Fruit fly (Drosophila melanogaster): ENCODE results near the gene CG8176.

CG8176 gene

DNA sequence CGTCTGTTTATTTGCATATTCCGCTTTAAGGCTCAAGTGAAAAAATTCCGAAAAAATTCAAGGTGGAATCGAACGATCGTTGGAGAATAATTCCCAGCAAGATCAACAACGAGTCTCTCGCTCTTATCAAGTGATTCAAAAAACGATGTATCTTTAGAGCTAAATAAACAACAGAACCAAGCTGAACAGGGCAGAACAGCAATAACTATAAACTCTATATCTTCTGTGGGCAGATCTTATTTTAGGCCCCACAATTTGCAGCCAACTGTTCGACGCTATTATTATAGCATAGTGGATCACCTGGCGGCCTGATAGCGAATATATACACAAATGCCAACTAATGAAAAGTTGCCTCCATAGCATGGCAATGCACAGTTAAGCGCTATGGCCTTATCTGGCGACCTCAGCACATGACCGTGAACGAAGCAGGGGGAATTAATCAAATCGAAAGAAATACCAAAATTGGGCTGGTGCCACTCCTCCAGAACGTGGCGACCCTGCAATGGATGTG, 13.6 kb downstream of the CG8176 start:
- TF ChIP-seq usp (GFP tag; optimal IDR thresholded peaks at IDR 0.05) (no peak), EcR (GFP tag; optimal IDR thresholded peaks at IDR 0.05) (no peak), pan (optimal IDR thresholded peaks at IDR 0.05) (no peak)

DNA sequence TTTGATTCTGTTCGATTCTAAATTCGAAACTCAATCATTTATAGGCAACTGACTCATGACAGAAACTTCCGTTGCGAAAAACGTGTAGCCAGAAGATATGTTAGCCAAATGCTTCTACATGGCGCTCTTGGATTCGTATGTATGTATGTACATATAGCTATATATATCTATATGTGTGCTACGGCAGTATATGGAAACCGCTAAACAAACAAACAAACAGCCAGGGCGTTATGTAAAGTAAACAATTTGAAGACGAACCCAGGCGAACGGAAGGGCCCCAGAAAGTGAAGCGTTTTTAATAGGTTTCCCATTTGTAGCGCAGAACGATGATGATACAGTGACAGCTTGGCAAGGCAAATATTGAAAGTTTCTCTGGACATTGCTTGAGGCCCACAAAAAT, 14.1 kb downstream of the CG8176 start:
- TF ChIP-seq EcR (GFP tag; optimal IDR thresholded peaks at IDR 0.05) (no peak), CG8478 (optimal IDR thresholded peaks at IDR 0.05) (no peak), pan (optimal IDR thresholded peaks at IDR 0.05) (no peak), psq (optimal IDR thresholded peaks at IDR 0.05) (no peak), Dll (optimal IDR thresholded peaks at IDR 0.05) (no peak), usp (GFP tag; optimal IDR thresholded peaks at IDR 0.05) (no peak)

DNA sequence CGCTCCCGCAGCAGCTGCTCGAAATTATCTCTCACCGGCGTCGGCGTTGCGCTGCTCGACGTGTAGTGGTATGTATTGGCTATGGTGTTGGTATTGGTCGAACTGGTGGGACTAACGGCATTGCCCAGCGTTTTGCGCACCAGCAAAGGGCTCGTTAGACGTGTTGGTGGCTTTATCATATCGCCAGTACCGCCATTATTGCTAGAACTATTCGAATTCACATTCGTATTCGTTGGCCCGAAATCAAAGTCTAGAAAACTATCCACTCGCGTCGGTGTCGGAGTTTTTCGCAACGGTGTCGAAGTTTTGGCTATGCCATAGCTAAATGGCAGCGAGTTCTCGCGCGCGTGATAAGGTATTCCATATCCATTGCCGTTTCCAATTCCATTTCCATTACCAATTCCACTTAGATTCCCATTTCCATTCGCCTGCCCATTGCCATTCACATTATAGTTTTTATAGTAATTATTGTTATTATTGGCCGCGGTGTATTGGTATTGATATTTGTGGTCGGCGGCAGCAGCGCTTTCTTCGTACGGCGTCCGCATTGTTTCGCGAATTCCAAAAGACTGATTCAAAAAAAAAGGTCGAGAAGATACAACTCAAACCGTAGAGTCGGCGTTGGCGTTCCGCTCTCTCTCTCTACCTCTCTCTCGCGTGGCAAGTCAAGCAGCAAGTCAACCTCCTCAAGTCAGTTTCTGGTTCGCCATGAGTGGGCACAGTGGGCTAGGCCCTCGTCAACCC, 16.8 kb downstream of the CG8176 start, which contains the start of gene by:
by (minus strand) TSS at position 575 of the 744 bp plus-strand sequence.
- TF ChIP-seq Dll (optimal IDR thresholded peaks at IDR 0.05): peak; percentile 73
- no peak for TF ChIP-seq CG8478 (optimal IDR thresholded peaks at IDR 0.05)

DNA sequence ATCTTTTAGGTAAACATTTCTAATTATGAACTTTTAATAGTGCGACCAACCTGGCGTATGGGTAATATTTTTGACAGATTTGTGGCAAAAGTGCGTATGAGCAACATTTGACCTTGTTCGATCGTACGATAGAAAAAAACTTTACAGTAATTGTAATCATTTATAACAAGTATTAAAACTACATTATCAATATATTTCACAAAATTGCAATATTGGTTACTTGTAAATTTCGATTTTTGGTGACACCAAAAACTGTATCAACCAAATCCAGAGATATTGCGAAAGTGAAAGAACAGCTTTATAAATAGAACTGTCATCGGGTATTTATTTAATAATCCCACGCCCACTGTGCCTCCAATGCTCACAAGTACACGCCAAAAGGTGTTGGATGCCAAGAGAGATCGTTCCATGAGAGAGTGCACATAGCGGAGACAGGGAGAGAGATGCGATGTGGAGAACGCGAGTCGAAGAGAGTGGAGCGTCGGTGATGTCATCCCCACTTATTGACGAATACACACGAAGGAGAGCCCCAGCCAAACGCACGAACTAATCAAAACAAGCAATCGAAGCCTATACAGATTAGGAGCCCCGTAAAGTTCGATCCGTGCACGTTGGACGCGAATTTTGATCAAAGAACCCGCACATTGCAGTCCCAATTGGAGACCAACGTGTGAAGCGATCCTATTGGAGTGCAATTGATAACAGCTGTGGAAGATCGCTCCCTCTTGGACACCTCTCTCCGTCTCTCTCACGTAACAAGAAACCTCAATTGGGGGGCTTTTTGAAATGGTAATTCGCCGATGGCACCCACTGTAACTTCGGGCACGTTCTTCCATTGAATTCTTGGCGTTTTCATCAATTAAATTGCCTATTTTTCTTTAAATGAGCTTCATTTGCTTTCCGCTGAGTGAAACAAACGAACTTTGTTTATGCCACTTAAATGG, 17.6 kb downstream of the CG8176 start:
- TF ChIP-seq Dll (optimal IDR thresholded peaks at IDR 0.05): peak; percentile 91
- TF ChIP-seq psq (optimal IDR thresholded peaks at IDR 0.05): no peak

DNA sequence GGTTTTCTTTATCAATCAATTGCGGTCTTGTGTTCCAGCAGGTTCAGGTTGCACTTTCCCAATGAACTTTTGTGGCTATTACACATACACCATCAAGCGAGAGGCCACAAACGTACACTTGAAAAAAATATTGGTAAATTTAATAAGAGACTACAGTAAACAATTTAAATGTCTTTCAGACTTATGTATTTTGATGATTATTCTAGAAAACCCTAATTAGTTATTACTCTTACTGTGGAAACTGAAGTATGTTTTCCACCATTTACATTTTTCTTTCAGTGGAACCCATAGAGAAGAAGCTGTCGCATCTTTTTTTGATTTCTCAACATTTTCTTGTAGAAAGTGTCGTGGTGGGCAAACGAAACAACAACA, 18.3 kb downstream of the CG8176 start:
- TF ChIP-seq pan (optimal IDR thresholded peaks at IDR 0.05) (no peak), Dll (optimal IDR thresholded peaks at IDR 0.05) (no peak), CG8478 (optimal IDR thresholded peaks at IDR 0.05) (no peak), usp (GFP tag; optimal IDR thresholded peaks at IDR 0.05) (no peak), EcR (GFP tag; optimal IDR thresholded peaks at IDR 0.05) (no peak), psq (optimal IDR thresholded peaks at IDR 0.05) (no peak)

DNA sequence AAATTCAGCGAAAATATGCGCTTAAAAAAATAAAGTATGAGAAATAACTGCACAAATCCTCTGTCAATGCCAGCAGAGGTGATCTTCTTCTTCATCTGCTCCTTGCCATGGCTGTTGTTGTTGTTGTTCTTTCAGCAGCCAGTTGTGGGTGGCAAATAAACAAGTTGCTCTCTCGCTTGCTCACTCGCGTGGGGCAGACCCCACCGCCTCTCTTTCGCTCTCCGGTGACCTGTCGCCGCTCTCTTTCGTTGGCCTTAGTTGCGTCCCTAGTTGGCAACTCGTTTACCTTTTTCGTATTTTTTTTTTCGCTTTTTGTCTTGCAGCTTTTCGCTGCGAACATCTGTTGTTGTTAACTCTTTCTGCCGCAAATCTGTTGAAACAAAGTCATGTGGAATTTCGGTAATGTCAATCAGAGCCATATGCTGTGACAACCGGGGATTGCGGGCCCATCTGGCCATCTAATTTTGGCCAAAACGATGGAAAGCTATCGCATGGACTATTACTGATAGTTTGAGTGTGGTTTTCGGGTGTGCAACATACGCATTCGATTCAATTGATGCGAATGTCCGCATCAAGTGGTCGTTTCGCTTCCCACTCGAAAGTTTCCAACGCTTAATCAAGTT, 18.9 kb downstream of the CG8176 start:
- TF ChIP-seq EcR (GFP tag; optimal IDR thresholded peaks at IDR 0.05): no peak
- TF ChIP-seq usp (GFP tag; optimal IDR thresholded peaks at IDR 0.05): no peak
- no peak for TF ChIP-seq Dll (optimal IDR thresholded peaks at IDR 0.05)
- no peak for TF ChIP-seq psq (optimal IDR thresholded peaks at IDR 0.05)
- TF ChIP-seq pan (optimal IDR thresholded peaks at IDR 0.05): no peak
- no peak for TF ChIP-seq CG8478 (optimal IDR thresholded peaks at IDR 0.05)

DNA sequence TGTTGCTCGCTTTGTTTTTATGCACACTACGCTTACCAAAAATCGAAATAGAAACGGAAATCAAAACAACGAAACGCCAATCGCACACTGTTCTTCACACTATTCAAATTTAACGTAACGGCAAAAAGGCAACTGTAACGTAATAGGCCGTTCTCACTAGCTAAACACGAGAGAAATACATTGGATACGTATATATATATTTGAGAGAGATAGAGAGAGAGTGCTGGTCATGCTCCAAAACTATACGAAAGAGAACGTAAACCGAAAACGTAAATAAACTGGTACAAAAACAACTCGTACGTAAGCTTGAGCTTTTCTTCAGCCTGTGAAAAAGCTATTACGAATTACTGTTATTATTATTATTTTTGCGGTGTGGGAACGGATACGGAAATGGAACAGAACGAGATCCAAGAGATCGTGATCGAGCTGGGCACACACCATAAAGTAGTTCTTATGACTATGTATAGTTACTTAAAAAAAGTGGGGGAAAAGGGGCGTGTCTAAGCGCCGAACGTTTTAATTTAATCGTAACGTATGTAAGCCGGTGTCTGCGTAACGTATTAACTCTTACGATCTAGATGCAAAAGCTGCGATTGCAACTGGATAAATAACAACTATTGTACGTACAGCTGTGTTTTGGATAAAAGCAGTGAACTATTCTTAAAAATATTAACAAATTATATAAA, 27.8 kb downstream of the CG8176 start:
- TF ChIP-seq psq (optimal IDR thresholded peaks at IDR 0.05): no peak
- no peak for TF ChIP-seq EcR (GFP tag; optimal IDR thresholded peaks at IDR 0.05)

DNA sequence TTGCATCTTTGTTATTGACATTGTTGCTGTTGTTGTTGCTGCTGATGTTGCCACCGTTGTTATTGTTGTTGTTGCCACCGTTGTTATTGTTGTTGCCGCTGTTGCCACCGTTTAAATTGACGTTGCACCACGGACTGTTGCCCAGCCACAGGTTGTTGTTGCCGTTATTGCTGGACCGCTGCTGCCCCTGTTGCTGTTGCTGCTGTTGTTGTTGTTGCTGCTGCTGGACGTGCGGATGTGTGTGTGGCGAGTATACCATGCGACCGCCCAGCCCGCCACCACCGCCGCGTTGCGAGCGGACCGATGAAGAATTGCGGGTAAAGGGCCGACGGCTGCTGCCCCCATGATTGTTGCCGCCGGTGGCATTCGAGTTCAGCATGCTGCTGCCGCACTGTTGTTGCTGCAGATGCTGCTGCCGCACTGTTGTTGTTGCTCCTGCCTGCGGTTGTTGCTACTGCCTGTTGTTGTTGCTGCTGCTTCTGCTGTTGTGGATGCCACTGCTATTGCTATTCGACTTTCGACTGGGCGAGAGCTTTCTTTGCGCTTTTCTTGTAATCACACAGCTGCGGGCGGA, 31.1 kb downstream of the CG8176 start:
- TF ChIP-seq CG8478 (optimal IDR thresholded peaks at IDR 0.05): no peak
- TF ChIP-seq usp (GFP tag; optimal IDR thresholded peaks at IDR 0.05): no peak
- TF ChIP-seq Dll (optimal IDR thresholded peaks at IDR 0.05): no peak
- no peak for TF ChIP-seq EcR (GFP tag; optimal IDR thresholded peaks at IDR 0.05)
- no peak for TF ChIP-seq pan (optimal IDR thresholded peaks at IDR 0.05)
- TF ChIP-seq psq (optimal IDR thresholded peaks at IDR 0.05): no peak

DNA sequence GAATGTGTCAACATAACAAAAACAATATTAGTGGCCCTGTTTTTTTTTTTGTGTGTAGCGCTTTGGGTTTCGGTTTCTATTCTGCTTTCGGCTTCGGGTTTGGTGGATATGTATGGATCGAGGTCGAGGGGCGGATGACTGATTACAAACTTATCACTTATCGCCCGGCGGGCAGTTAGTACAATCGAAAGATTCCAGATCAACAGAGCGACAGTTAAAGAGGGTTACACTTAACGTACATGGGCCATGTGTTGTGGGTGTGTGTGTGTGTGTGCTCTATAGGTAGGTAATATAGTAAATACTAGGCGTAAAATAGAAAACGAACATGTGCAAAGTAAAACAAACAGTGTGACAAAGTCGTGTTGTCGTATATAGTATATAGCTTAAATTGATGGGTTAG, 33.0 kb downstream of the CG8176 start:
- TF ChIP-seq usp (GFP tag; optimal IDR thresholded peaks at IDR 0.05) (no peak), psq (optimal IDR thresholded peaks at IDR 0.05) (no peak), EcR (GFP tag; optimal IDR thresholded peaks at IDR 0.05) (no peak), pan (optimal IDR thresholded peaks at IDR 0.05) (no peak), CG8478 (optimal IDR thresholded peaks at IDR 0.05) (no peak), Dll (optimal IDR thresholded peaks at IDR 0.05) (no peak)

DNA sequence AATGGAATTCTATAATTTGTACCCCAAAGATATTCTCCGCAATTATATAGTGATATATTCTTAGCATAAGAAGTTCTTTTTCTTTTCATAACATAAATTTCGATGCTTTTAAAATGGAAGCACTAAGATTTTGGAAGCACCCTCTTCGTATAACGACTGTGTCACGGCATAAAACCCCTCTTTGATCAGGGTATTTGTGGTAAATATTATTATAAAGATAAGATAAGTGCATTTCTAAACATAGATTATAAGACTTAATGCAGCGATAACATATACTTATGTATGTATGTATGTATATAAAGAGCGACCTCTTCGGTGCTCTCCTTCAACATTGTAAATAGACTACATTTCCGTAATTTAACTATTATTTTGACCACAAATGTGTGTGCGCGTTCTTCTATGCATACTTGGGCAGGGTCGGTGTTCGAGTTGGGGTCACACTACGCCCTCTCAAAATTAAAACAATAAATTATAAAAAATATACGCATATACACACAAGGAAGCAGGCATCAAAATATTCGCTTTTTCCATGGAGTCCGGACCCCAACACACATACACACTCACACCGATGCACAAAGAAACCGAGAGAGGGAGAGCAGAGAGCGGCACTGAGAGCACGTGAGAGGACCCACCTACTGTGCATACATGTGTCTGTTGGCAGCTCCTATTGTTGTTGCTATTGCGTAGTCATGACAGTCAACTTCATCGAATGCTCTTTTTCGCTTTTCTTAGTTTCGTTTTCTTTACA, 34.6 kb downstream of the CG8176 start:
- TF ChIP-seq Dll (optimal IDR thresholded peaks at IDR 0.05) (no peak), CG8478 (optimal IDR thresholded peaks at IDR 0.05) (no peak), EcR (GFP tag; optimal IDR thresholded peaks at IDR 0.05) (no peak), psq (optimal IDR thresholded peaks at IDR 0.05) (no peak), pan (optimal IDR thresholded peaks at IDR 0.05) (no peak), usp (GFP tag; optimal IDR thresholded peaks at IDR 0.05) (no peak)

Measured in whole organism.